Worm (Caenorhabditis elegans) whole organism, late embryonic: Measurements from ENCODE around the gene B0496.6.

Experiments
- C08G9.2 ChIP-seq: sonication (generic microtip); optimal IDR thresholded peaks from 2 replicates; lab custom pipeline; 2016; ENCODE audit warnings: mild to moderate bottlenecking, missing genetic modification characterization, moderate library complexity, missing compliant biosample characterization
- C38D4.7 ChIP-seq: fragments of 200-800 bp; sonication (Bioruptor generic); optimal IDR thresholded peaks from 2 replicates; lab custom pipeline; 2018; ENCODE audit warnings: mild to moderate bottlenecking, missing genetic modification characterization, moderate library complexity, missing compliant biosample characterization
- F13H6.1 ChIP-seq: sonication (generic microtip); optimal IDR thresholded peaks from 2 replicates; lab custom pipeline; 2016; ENCODE audit warnings: missing genetic modification characterization, missing compliant biosample characterization
- K02D7.2 ChIP-seq: sonication (generic microtip); optimal IDR thresholded peaks from 2 replicates; lab custom pipeline; 2017; ENCODE audit warnings: mild to moderate bottlenecking, missing genetic modification characterization, missing compliant biosample characterization
- K09A11.1 ChIP-seq: sonication (generic microtip); optimal IDR thresholded peaks from 2 replicates; lab custom pipeline; 2017; ENCODE audit warnings: antibody characterized with exemption, mild to moderate bottlenecking, missing genetic modification characterization, missing compliant biosample characterization; ENCODE audit not compliant: insufficient read depth
- Y22D7AL.16 ChIP-seq: sonication (generic microtip); optimal IDR thresholded peaks from 2 replicates; lab custom pipeline; 2016; ENCODE audit warnings: missing genetic modification characterization, missing compliant biosample characterization
- ahr-1 ChIP-seq: sonication (generic microtip); optimal IDR thresholded peaks from 2 replicates; lab custom pipeline; 2016; ENCODE audit warnings: missing genetic modification characterization, missing compliant biosample characterization
- ama-1 ChIP-seq: fragments of 150-350 bp; optimal IDR thresholded peaks from 2 replicates; lab custom pipeline; 2014
- ceh-14 ChIP-seq: sonication (generic microtip); optimal IDR thresholded peaks from 2 replicates; lab custom pipeline; 2016; ENCODE audit warnings: missing genotype, missing genetic modification characterization, missing compliant biosample characterization
- ceh-18 ChIP-seq: sonication (generic microtip); optimal IDR thresholded peaks from 2 replicates; lab custom pipeline; 2016; ENCODE audit warnings: missing genetic modification characterization, missing compliant biosample characterization
- ceh-19 ChIP-seq: fragments of 200-800 bp; sonication (Bioruptor generic); optimal IDR thresholded peaks from 2 replicates; lab custom pipeline; 2018; ENCODE audit warnings: mild to moderate bottlenecking, missing genetic modification characterization, missing compliant biosample characterization
- ceh-2 ChIP-seq: sonication (generic microtip); optimal IDR thresholded peaks from 2 replicates; lab custom pipeline; 2016; ENCODE audit warnings: missing genotype, missing genetic modification characterization, missing compliant biosample characterization
- ceh-22 ChIP-seq: sonication (generic microtip); optimal IDR thresholded peaks from 2 replicates; lab custom pipeline; 2017; ENCODE audit warnings: missing biosample characterization, missing genetic modification characterization
- ceh-24 ChIP-seq: sonication (generic microtip); optimal IDR thresholded peaks from 2 replicates; lab custom pipeline; 2016; ENCODE audit warnings: mild to moderate bottlenecking, missing genetic modification characterization, missing compliant biosample characterization
- ceh-30 ChIP-seq: fragments of 150-350 bp; optimal IDR thresholded peaks from 2 replicates; lab custom pipeline; 2014; ENCODE audit warnings: missing biosample characterization, missing genetic modification characterization
- ceh-34 ChIP-seq: sonication (generic microtip); optimal IDR thresholded peaks from 2 replicates; lab custom pipeline; 2016; ENCODE audit warnings: mild to moderate bottlenecking, missing genetic modification characterization, missing compliant biosample characterization
- ceh-45 ChIP-seq: fragments of 200-800 bp; sonication (Bioruptor generic); IDR thresholded peaks from 2 replicates; pipeline ENCODE4 v1.3.6; 2022; ENCODE audit warnings: missing genetic modification reagents, missing genetic modification characterization, missing compliant biosample characterization
- ceh-48 ChIP-seq: sonication (generic microtip); optimal IDR thresholded peaks from 2 replicates; lab custom pipeline; 2016; ENCODE audit warnings: missing genetic modification characterization, inconsistent platforms, missing compliant biosample characterization
- ceh-6 ChIP-seq: fragments of 200-800 bp; sonication (Bioruptor generic); optimal IDR thresholded peaks from 2 replicates; lab custom pipeline; 2018; ENCODE audit warnings: mild to moderate bottlenecking, missing genetic modification characterization, missing compliant biosample characterization
- che-1 ChIP-seq: sonication (generic microtip); optimal IDR thresholded peaks from 2 replicates; lab custom pipeline; 2016; ENCODE audit warnings: mild to moderate bottlenecking, missing genetic modification characterization, missing compliant biosample characterization
- dmd-4 ChIP-seq: sonication (generic microtip); optimal IDR thresholded peaks from 2 replicates; lab custom pipeline; 2016; ENCODE audit warnings: borderline replicate concordance, missing genetic modification characterization, missing compliant biosample characterization
- elt-2 ChIP-seq: sonication (generic microtip); optimal IDR thresholded peaks from 2 replicates; lab custom pipeline; 2016; ENCODE audit warnings: missing genetic modification reagents, missing genetic modification characterization, missing compliant biosample characterization
- elt-4 ChIP-seq: sonication (generic microtip); optimal IDR thresholded peaks from 2 replicates; lab custom pipeline; 2016; ENCODE audit warnings: missing genetic modification characterization, missing compliant biosample characterization
- eyg-1 ChIP-seq: sonication (generic microtip); optimal IDR thresholded peaks from 2 replicates; lab custom pipeline; 2016; ENCODE audit warnings: missing genotype, missing genetic modification characterization, missing compliant biosample characterization
- fkh-10 ChIP-seq: fragments of 150-350 bp; optimal IDR thresholded peaks from 2 replicates; lab custom pipeline; 2014; ENCODE audit warnings: missing biosample characterization, missing genetic modification reagents, missing genetic modification characterization
- hlh-30 ChIP-seq: sonication (generic microtip); optimal IDR thresholded peaks from 2 replicates; lab custom pipeline; 2017; ENCODE audit warnings: antibody characterized with exemption, missing genetic modification characterization, missing compliant biosample characterization; ENCODE audit not compliant: insufficient read depth
- hlh-6 ChIP-seq: sonication (generic microtip); optimal IDR thresholded peaks from 2 replicates; lab custom pipeline; 2016; ENCODE audit warnings: missing genotype, missing genetic modification characterization, missing compliant biosample characterization
- hlh-8 ChIP-seq: sonication (generic microtip); optimal IDR thresholded peaks from 2 replicates; lab custom pipeline; 2016; ENCODE audit warnings: missing genotype, missing genetic modification characterization, missing compliant biosample characterization
- madf-2 ChIP-seq: sonication (generic microtip); optimal IDR thresholded peaks from 2 replicates; lab custom pipeline; 2017; ENCODE audit warnings: missing genetic modification characterization, missing compliant biosample characterization
- mec-3 ChIP-seq: sonication (generic microtip); optimal IDR thresholded peaks from 2 replicates; lab custom pipeline; 2016; ENCODE audit warnings: borderline replicate concordance, missing genetic modification characterization, missing compliant biosample characterization
- nfya-1 ChIP-seq: sonication (generic microtip); optimal IDR thresholded peaks from 2 replicates; lab custom pipeline; 2017; ENCODE audit warnings: missing genetic modification characterization, mild to moderate bottlenecking, missing compliant biosample characterization, antibody characterized with exemption, moderate library complexity
- nhr-11 ChIP-seq: fragments of 150-350 bp; optimal IDR thresholded peaks from 2 replicates; lab custom pipeline; 2014; ENCODE audit warnings: missing biosample characterization, missing genetic modification characterization
- nhr-232 ChIP-seq: sonication (generic microtip); optimal IDR thresholded peaks from 2 replicates; lab custom pipeline; 2016; ENCODE audit warnings: missing genetic modification characterization, missing compliant biosample characterization
- odd-2 ChIP-seq: sonication (generic microtip); optimal IDR thresholded peaks from 2 replicates; lab custom pipeline; 2017; ENCODE audit warnings: antibody characterized with exemption, mild to moderate bottlenecking, missing genetic modification characterization, missing compliant biosample characterization
- pag-3 ChIP-seq: sonication (generic microtip); optimal IDR thresholded peaks from 2 replicates; lab custom pipeline; 2016; ENCODE audit warnings: missing compliant biosample characterization, missing genetic modification characterization, borderline replicate concordance
- pat-9 ChIP-seq: fragments of 200-800 bp; sonication (Bioruptor generic); optimal IDR thresholded peaks from 2 replicates; lab custom pipeline; 2018; ENCODE audit warnings: mild to moderate bottlenecking, missing genetic modification characterization, moderate library complexity, missing compliant biosample characterization
- pha-2 ChIP-seq: sonication (generic microtip); optimal IDR thresholded peaks from 2 replicates; lab custom pipeline; 2017; ENCODE audit warnings: mild to moderate bottlenecking, missing genetic modification characterization, missing compliant biosample characterization
- pha-4 ChIP-seq: fragments of 150-350 bp; optimal IDR thresholded peaks from 2 replicates; lab custom pipeline; 2018; ENCODE audit warnings: missing biosample characterization, missing genetic modification reagents, missing genetic modification characterization
- pros-1 ChIP-seq: fragments of 150-350 bp; optimal IDR thresholded peaks from 2 replicates; lab custom pipeline; 2014; ENCODE audit warnings: missing biosample characterization, missing genetic modification reagents, missing genetic modification characterization
- ref-2 ChIP-seq: sonication (generic microtip); optimal IDR thresholded peaks from 2 replicates; lab custom pipeline; 2016; ENCODE audit warnings: missing genetic modification characterization, missing compliant biosample characterization
- sdc-2 ChIP-seq: sonication (generic microtip); optimal IDR thresholded peaks from 2 replicates; lab custom pipeline; 2016; ENCODE audit warnings: missing genotype, missing genetic modification characterization, missing compliant biosample characterization
- sox-2 ChIP-seq: fragments of 200-800 bp; sonication (Bioruptor generic); IDR thresholded peaks from 2 replicates; pipeline ENCODE4 v1.3.6; 2022; ENCODE audit warnings: missing genetic modification reagents, missing genetic modification characterization, missing compliant biosample characterization
- sox-4 ChIP-seq: sonication (generic microtip); optimal IDR thresholded peaks from 2 replicates; lab custom pipeline; 2017; ENCODE audit warnings: mild to moderate bottlenecking, missing genetic modification characterization, inconsistent platforms, missing compliant biosample characterization
- syd-9 ChIP-seq: sonication (generic microtip); optimal IDR thresholded peaks from 2 replicates; lab custom pipeline; 2016; ENCODE audit warnings: mild to moderate bottlenecking, missing genetic modification characterization, moderate library complexity, missing compliant biosample characterization
- tbx-2 ChIP-seq: sonication (generic microtip); optimal IDR thresholded peaks from 2 replicates; lab custom pipeline; 2016; ENCODE audit warnings: missing genetic modification characterization, missing compliant biosample characterization
- ttx-3 ChIP-seq: sonication (generic microtip); optimal IDR thresholded peaks from 2 replicates; lab custom pipeline; 2016; ENCODE audit warnings: missing genetic modification reagents, missing genetic modification characterization, missing compliant biosample characterization
- unc-42 ChIP-seq: sonication (generic microtip); optimal IDR thresholded peaks from 2 replicates; lab custom pipeline; 2016; ENCODE audit warnings: missing genotype, missing genetic modification characterization, missing compliant biosample characterization
- unc-86 ChIP-seq: sonication (generic microtip); optimal IDR thresholded peaks from 2 replicates; lab custom pipeline; 2016; ENCODE audit warnings: missing genetic modification characterization, missing compliant biosample characterization
- zip-5 ChIP-seq: sonication (generic microtip); optimal IDR thresholded peaks from 2 replicates; lab custom pipeline; 2016; ENCODE audit warnings: missing genetic modification characterization, missing compliant biosample characterization
- ztf-16 ChIP-seq: sonication (generic microtip); optimal IDR thresholded peaks from 2 replicates; lab custom pipeline; 2017; ENCODE audit warnings: missing genetic modification characterization, missing compliant biosample characterization

Gene B0496.6

ce11 chrIV:7400502-7401118 is 18.3 kb upstream of the B0496.6 start:
- TF ChIP-seq nfya-1 (peak; percentile 21), pha-4 (tag; lab: Kevin White, UChicago) (no peak), pha-2 (tag; lab: Kevin White, UChicago) (no peak), tbx-2 (tag; lab: Kevin White, UChicago) (peak; percentile 24), unc-42 (tag; lab: Kevin White, UChicago) (peak; percentile 82), madf-2 (tag; lab: Kevin White, UChicago) (no peak), ceh-18 (tag; lab: Kevin White, UChicago) (peak; percentile 39)

ce11 chrIV:7402077-7402476 is 16.8 kb upstream of the B0496.6 start:
- TF ChIP-seq ceh-14 (tag; lab: Kevin White, UChicago) (peak; percentile 76), ztf-16 (no peak), pag-3 (peak; percentile 54), che-1 (no peak), elt-4 (tag; lab: Kevin White, UChicago) (no peak), ceh-6 (GFP tag; lab: Kevin White, UChicago) (no peak), hlh-30 (tag; lab: Kevin White, UChicago) (no peak), ceh-45 (GFP tag; lab: Robert Waterston, UW) (no peak), sdc-2 (tag; lab: Kevin White, UChicago) (peak; percentile 6), ceh-19 (GFP tag; lab: Kevin White, UChicago) (peak; percentile 61), K09A11.1 (tag; lab: Kevin White, UChicago) (no peak), odd-2 (tag; lab: Kevin White, UChicago) (no peak), ahr-1 (tag; lab: Kevin White, UChicago) (no peak), sox-4 (tag; lab: Kevin White, UChicago) (no peak), Y22D7AL.16 (tag; lab: Kevin White, UChicago) (no peak), ceh-22 (tag; lab: Kevin White, UChicago) (no peak), nhr-11 (tag; lab: Kevin White, UChicago) (no peak), pros-1 (peak; percentile 34), hlh-6 (tag; lab: Kevin White, UChicago) (peak; percentile 20), nhr-232 (no peak), fkh-10 (GFP tag; lab: Kevin White, UChicago) (peak; percentile 58), ceh-18 (tag; lab: Kevin White, UChicago) (peak; percentile 71), ttx-3 (tag; lab: Kevin White, UChicago) (no peak), ceh-34 (peak; percentile 66), ceh-2 (tag; lab: Kevin White, UChicago) (peak; percentile 20), ama-1 (lab: Kevin White, UChicago) (no peak), C08G9.2 (tag; lab: Kevin White, UChicago) (no peak), dmd-4 (tag; lab: Kevin White, UChicago) (no peak), eyg-1 (no peak), ceh-24 (tag; lab: Kevin White, UChicago) (no peak), F13H6.1 (tag; lab: Kevin White, UChicago) (no peak), ceh-48 (tag; lab: Kevin White, UChicago) (peak; percentile 94), hlh-8 (tag; lab: Kevin White, UChicago) (no peak), C38D4.7 (GFP tag; lab: Kevin White, UChicago) (peak; percentile 7), zip-5 (tag; lab: Kevin White, UChicago) (no peak), sox-2 (no peak), unc-42 (tag; lab: Kevin White, UChicago) (peak; percentile 67), pat-9 (tag; lab: Kevin White, UChicago) (no peak), elt-2 (tag; lab: Kevin White, UChicago) (no peak), syd-9 (tag; lab: Kevin White, UChicago) (peak; percentile 27), ceh-30 (no peak), pha-4 (tag; lab: Kevin White, UChicago) (no peak), unc-86 (no peak), mec-3 (tag; lab: Kevin White, UChicago) (no peak), tbx-2 (tag; lab: Kevin White, UChicago) (peak; percentile 75), K02D7.2 (tag; lab: Kevin White, UChicago) (no peak), ref-2 (no peak)
